Worm (Caenorhabditis elegans) whole organism, late embryonic: ENCODE data around the gene rab-7.

Source experiments
- F13H6.1 ChIP-seq: sonication (generic microtip); optimal IDR thresholded peaks from 2 replicates; lab custom pipeline; 2016; ENCODE audit warnings: missing genetic modification characterization, missing compliant biosample characterization
- K02D7.2 ChIP-seq: sonication (generic microtip); optimal IDR thresholded peaks from 2 replicates; lab custom pipeline; 2017; ENCODE audit warnings: mild to moderate bottlenecking, missing genetic modification characterization, missing compliant biosample characterization
- K09A11.1 ChIP-seq: sonication (generic microtip); optimal IDR thresholded peaks from 2 replicates; lab custom pipeline; 2017; ENCODE audit warnings: antibody characterized with exemption, mild to moderate bottlenecking, missing genetic modification characterization, missing compliant biosample characterization; ENCODE audit not compliant: insufficient read depth
- Y22D7AL.16 ChIP-seq: sonication (generic microtip); optimal IDR thresholded peaks from 2 replicates; lab custom pipeline; 2016; ENCODE audit warnings: missing genetic modification characterization, missing compliant biosample characterization
- ahr-1 ChIP-seq: sonication (generic microtip); optimal IDR thresholded peaks from 2 replicates; lab custom pipeline; 2016; ENCODE audit warnings: missing genetic modification characterization, missing compliant biosample characterization
- ceh-19 ChIP-seq: fragments of 200-800 bp; sonication (Bioruptor generic); optimal IDR thresholded peaks from 2 replicates; lab custom pipeline; 2018; ENCODE audit warnings: mild to moderate bottlenecking, missing genetic modification characterization, missing compliant biosample characterization
- ceh-2 ChIP-seq: sonication (generic microtip); optimal IDR thresholded peaks from 2 replicates; lab custom pipeline; 2016; ENCODE audit warnings: missing genotype, missing genetic modification characterization, missing compliant biosample characterization
- ceh-24 ChIP-seq: sonication (generic microtip); optimal IDR thresholded peaks from 2 replicates; lab custom pipeline; 2016; ENCODE audit warnings: mild to moderate bottlenecking, missing genetic modification characterization, missing compliant biosample characterization
- ceh-31 ChIP-seq: sonication (generic microtip); optimal IDR thresholded peaks from 2 replicates; lab custom pipeline; 2016; ENCODE audit warnings: missing genetic modification characterization, missing compliant biosample characterization
- ceh-34 ChIP-seq: sonication (generic microtip); optimal IDR thresholded peaks from 2 replicates; lab custom pipeline; 2016; ENCODE audit warnings: mild to moderate bottlenecking, missing genetic modification characterization, missing compliant biosample characterization
- ceh-45 ChIP-seq: fragments of 200-800 bp; sonication (Bioruptor generic); IDR thresholded peaks from 2 replicates; pipeline ENCODE4 v1.3.6; 2022; ENCODE audit warnings: missing genetic modification reagents, missing genetic modification characterization, missing compliant biosample characterization
- ceh-48 ChIP-seq: sonication (generic microtip); optimal IDR thresholded peaks from 2 replicates; lab custom pipeline; 2016; ENCODE audit warnings: missing genetic modification characterization, inconsistent platforms, missing compliant biosample characterization
- dve-1 ChIP-seq: sonication (generic microtip); optimal IDR thresholded peaks from 2 replicates; lab custom pipeline; 2017; ENCODE audit warnings: antibody characterized with exemption, mild to moderate bottlenecking, missing genetic modification characterization, missing compliant biosample characterization
- elt-4 ChIP-seq: sonication (generic microtip); optimal IDR thresholded peaks from 2 replicates; lab custom pipeline; 2016; ENCODE audit warnings: missing genetic modification characterization, missing compliant biosample characterization
- fax-1 ChIP-seq: sonication (generic microtip); optimal IDR thresholded peaks from 2 replicates; lab custom pipeline; 2016; ENCODE audit warnings: missing genotype, missing genetic modification characterization, missing compliant biosample characterization
- fkh-10 ChIP-seq: fragments of 150-350 bp; optimal IDR thresholded peaks from 2 replicates; lab custom pipeline; 2014; ENCODE audit warnings: missing biosample characterization, missing genetic modification reagents, missing genetic modification characterization
- fkh-6 ChIP-seq: sonication (generic microtip); optimal IDR thresholded peaks from 2 replicates; lab custom pipeline; 2016; ENCODE audit warnings: missing genetic modification characterization, missing compliant biosample characterization
- gmeb-2 ChIP-seq: sonication (generic microtip); optimal IDR thresholded peaks from 2 replicates; lab custom pipeline; 2016; ENCODE audit warnings: missing genetic modification characterization, inconsistent platforms, missing compliant biosample characterization
- hlh-30 ChIP-seq: sonication (generic microtip); optimal IDR thresholded peaks from 2 replicates; lab custom pipeline; 2017; ENCODE audit warnings: antibody characterized with exemption, missing genetic modification characterization, missing compliant biosample characterization; ENCODE audit not compliant: insufficient read depth
- hlh-6 ChIP-seq: sonication (generic microtip); optimal IDR thresholded peaks from 2 replicates; lab custom pipeline; 2016; ENCODE audit warnings: missing genotype, missing genetic modification characterization, missing compliant biosample characterization
- hlh-8 ChIP-seq: sonication (generic microtip); optimal IDR thresholded peaks from 2 replicates; lab custom pipeline; 2016; ENCODE audit warnings: missing genotype, missing genetic modification characterization, missing compliant biosample characterization
- lin-11 ChIP-seq: fragments of 200-800 bp; sonication (Bioruptor generic); optimal IDR thresholded peaks from 2 replicates; lab custom pipeline; 2018; ENCODE audit warnings: mild to moderate bottlenecking, missing genetic modification characterization, missing compliant biosample characterization
- madf-2 ChIP-seq: sonication (generic microtip); optimal IDR thresholded peaks from 2 replicates; lab custom pipeline; 2017; ENCODE audit warnings: missing genetic modification characterization, missing compliant biosample characterization
- mec-3 ChIP-seq: sonication (generic microtip); optimal IDR thresholded peaks from 2 replicates; lab custom pipeline; 2016; ENCODE audit warnings: borderline replicate concordance, missing genetic modification characterization, missing compliant biosample characterization
- nfya-1 ChIP-seq: sonication (generic microtip); optimal IDR thresholded peaks from 2 replicates; lab custom pipeline; 2017; ENCODE audit warnings: missing genetic modification characterization, mild to moderate bottlenecking, missing compliant biosample characterization, antibody characterized with exemption, moderate library complexity
- nhr-11 ChIP-seq: fragments of 150-350 bp; optimal IDR thresholded peaks from 2 replicates; lab custom pipeline; 2014; ENCODE audit warnings: missing biosample characterization, missing genetic modification characterization
- nhr-232 ChIP-seq: sonication (generic microtip); optimal IDR thresholded peaks from 2 replicates; lab custom pipeline; 2016; ENCODE audit warnings: missing genetic modification characterization, missing compliant biosample characterization
- odd-2 ChIP-seq: sonication (generic microtip); optimal IDR thresholded peaks from 2 replicates; lab custom pipeline; 2017; ENCODE audit warnings: antibody characterized with exemption, mild to moderate bottlenecking, missing genetic modification characterization, missing compliant biosample characterization
- pag-3 ChIP-seq: sonication (generic microtip); optimal IDR thresholded peaks from 2 replicates; lab custom pipeline; 2016; ENCODE audit warnings: missing compliant biosample characterization, missing genetic modification characterization, borderline replicate concordance
- pax-1 ChIP-seq: fragments of 150-350 bp; optimal IDR thresholded peaks from 2 replicates; lab custom pipeline; 2014; ENCODE audit warnings: missing biosample characterization, missing genetic modification characterization
- pha-2 ChIP-seq: sonication (generic microtip); optimal IDR thresholded peaks from 2 replicates; lab custom pipeline; 2017; ENCODE audit warnings: mild to moderate bottlenecking, missing genetic modification characterization, missing compliant biosample characterization
- pha-4 ChIP-seq: fragments of 150-350 bp; optimal IDR thresholded peaks from 2 replicates; lab custom pipeline; 2018; ENCODE audit warnings: missing biosample characterization, missing genetic modification reagents, missing genetic modification characterization
- pqm-1 ChIP-seq: sonication (generic microtip); optimal IDR thresholded peaks from 2 replicates; lab custom pipeline; 2016; ENCODE audit warnings: missing genetic modification characterization, missing compliant biosample characterization
- pros-1 ChIP-seq: fragments of 150-350 bp; optimal IDR thresholded peaks from 2 replicates; lab custom pipeline; 2014; ENCODE audit warnings: missing biosample characterization, missing genetic modification reagents, missing genetic modification characterization
- rnt-1 ChIP-seq: sonication (generic microtip); optimal IDR thresholded peaks from 2 replicates; lab custom pipeline; 2016; ENCODE audit warnings: missing genetic modification characterization, missing compliant biosample characterization
- sox-2 ChIP-seq: fragments of 200-800 bp; sonication (Bioruptor generic); IDR thresholded peaks from 2 replicates; pipeline ENCODE4 v1.3.6; 2022; ENCODE audit warnings: missing genetic modification reagents, missing genetic modification characterization, missing compliant biosample characterization
- sox-4 ChIP-seq: sonication (generic microtip); optimal IDR thresholded peaks from 2 replicates; lab custom pipeline; 2017; ENCODE audit warnings: mild to moderate bottlenecking, missing genetic modification characterization, inconsistent platforms, missing compliant biosample characterization
- tbx-2 ChIP-seq: sonication (generic microtip); optimal IDR thresholded peaks from 2 replicates; lab custom pipeline; 2016; ENCODE audit warnings: missing genetic modification characterization, missing compliant biosample characterization
- tbx-7 ChIP-seq: sonication (generic microtip); optimal IDR thresholded peaks from 2 replicates; lab custom pipeline; 2016; ENCODE audit warnings: missing genotype, missing genetic modification characterization, missing compliant biosample characterization
- unc-3 ChIP-seq, 2 experiments: fragments of 200-800 bp in 1 of 2; sonication (Bioruptor generic) in 1 of 2; sonication (generic microtip) in 1 of 2; conservative IDR thresholded peaks in 1 of 2; optimal IDR thresholded peaks in 1 of 2; 2 replicates each; pipeline versions ENCODE4 v1.3.6 to Lab custom; 2016 to 2022; ENCODE audit warnings: missing compliant biosample characterization in 2 of 2, missing genetic modification characterization in 2 of 2, missing genetic modification reagents in 1 of 2
- unc-42 ChIP-seq: sonication (generic microtip); optimal IDR thresholded peaks from 2 replicates; lab custom pipeline; 2016; ENCODE audit warnings: missing genotype, missing genetic modification characterization, missing compliant biosample characterization
- unc-55 ChIP-seq: sonication (generic microtip); optimal IDR thresholded peaks from 2 replicates; lab custom pipeline; 2017; ENCODE audit warnings: missing biosample characterization, missing genetic modification reagents, missing genetic modification characterization

rab-7 gene

ce11 chrII:11973632-11974031, 6.9 kb upstream of the rab-7 start, which contains the start of gene acbp-6:
Gene acbp-6 (minus strand): TSS chrII:11973732.
- TF ChIP-seq lin-11 (tag; lab: Kevin White, UChicago) (no peak), pha-4 (tag; lab: Kevin White, UChicago) (no peak), tbx-2 (no peak), odd-2 (tag; lab: Kevin White, UChicago) (no peak), ceh-48 (tag; lab: Kevin White, UChicago) (no peak), elt-4 (tag; lab: Kevin White, UChicago) (no peak), Y22D7AL.16 (no peak), pax-1 (tag; lab: Kevin White, UChicago) (no peak), sox-2 (GFP tag; lab: Robert Waterston, UW) (no peak), ahr-1 (tag; lab: Kevin White, UChicago) (no peak), unc-3 (GFP tag; conservative IDR thresholded peaks at IDR 0.05; lab: Robert Waterston, UW) (no peak), unc-3 (tag; optimal IDR thresholded peaks at IDR 0.05; lab: Kevin White, UChicago) (no peak), ceh-19 (no peak), K09A11.1 (tag; lab: Kevin White, UChicago) (no peak), mec-3 (tag; lab: Kevin White, UChicago) (no peak)
- TF ChIP-seq, all 69 proteins: peak for 0

ce11 chrII:11972266-11972665, 5.5 kb upstream of the rab-7 start:
- TF ChIP-seq hlh-30 (tag; lab: Kevin White, UChicago) (no peak), unc-42 (tag; lab: Kevin White, UChicago) (no peak), fkh-6 (tag; lab: Kevin White, UChicago) (no peak), pros-1 (tag; lab: Kevin White, UChicago) (no peak), K02D7.2 (tag; lab: Kevin White, UChicago) (no peak), sox-4 (no peak), hlh-6 (no peak), pag-3 (tag; lab: Kevin White, UChicago) (no peak), fkh-10 (no peak), pqm-1 (tag; lab: Kevin White, UChicago) (no peak), ceh-24 (no peak), rnt-1 (no peak), odd-2 (tag; lab: Kevin White, UChicago) (no peak), fax-1 (tag; lab: Kevin White, UChicago) (no peak), Y22D7AL.16 (no peak), unc-55 (GFP tag; lab: Kevin White, UChicago) (no peak), nhr-232 (tag; lab: Kevin White, UChicago) (no peak), ceh-31 (no peak), pha-2 (tag; lab: Kevin White, UChicago) (no peak)
- TF ChIP-seq, all 69 proteins: peak for 0

- TF ChIP-seq F13H6.1 (tag; lab: Kevin White, UChicago) (no peak), ceh-31 (no peak), nfya-1 (tag; lab: Kevin White, UChicago) (peak; percentile 70), ceh-24 (no peak)
Observed at ce11 chrII:11971009-11971636, 4.4 kb upstream of the rab-7 start.

- TF ChIP-seq hlh-30 (tag; lab: Kevin White, UChicago) (no peak), ceh-2 (no peak), pha-4 (tag; lab: Kevin White, UChicago) (no peak), dve-1 (no peak), ceh-24 (no peak), ceh-45 (GFP tag; lab: Robert Waterston, UW) (no peak), nhr-11 (tag; lab: Kevin White, UChicago) (no peak), tbx-7 (tag; lab: Kevin White, UChicago) (no peak), unc-3 (GFP tag; conservative IDR thresholded peaks at IDR 0.05; lab: Robert Waterston, UW) (no peak), unc-3 (tag; optimal IDR thresholded peaks at IDR 0.05; lab: Kevin White, UChicago) (no peak), ceh-34 (tag; lab: Kevin White, UChicago) (no peak), madf-2 (tag; lab: Kevin White, UChicago) (no peak), nhr-232 (tag; lab: Kevin White, UChicago) (no peak), nfya-1 (tag; lab: Kevin White, UChicago) (no peak), unc-42 (tag; lab: Kevin White, UChicago) (no peak), fax-1 (tag; lab: Kevin White, UChicago) (no peak), hlh-8 (tag; lab: Kevin White, UChicago) (no peak), gmeb-2 (no peak), sox-4 (no peak), K02D7.2 (tag; lab: Kevin White, UChicago) (no peak), pax-1 (tag; lab: Kevin White, UChicago) (no peak)
- TF ChIP-seq, all 69 proteins: peak for 0
Observed at ce11 chrII:11969033-11969432, 2.3 kb upstream of the rab-7 start.
